Comparison of ENCODE assay signal across 4 fruit fly cellular contexts in genomic region chr2L:14500383-14500782, dm6.
TF ChIP-seq lines count a peak whose summit lies in the region.

No protein-coding gene starts in this region.

- no peak for TF ChIP-seq CTCF in whole organism, embryonic (GFP tag; optimal IDR thresholded peaks at IDR 0.05; lab: Kevin White, UChicago)

TF ChIP-seq in whole organism, embryonic, 481 proteins besides CTCF, POLR2A, EP300 and RAD21 (continues in another document):
- peak; percentile 58; the same call in 2 of the 3 replicates for TF ChIP-seq otp (GFP tag; IDR thresholded peaks at IDR 0.05; lab: Robert Waterston, UW)
- TF ChIP-seq CG3838 (GFP tag; optimal IDR thresholded peaks at IDR 0.05; lab: Kevin White, UChicago) = no peak
- peak; percentile 5 for TF ChIP-seq dm (GFP tag; optimal IDR thresholded peaks at IDR 0.05; lab: Kevin White, UChicago)
- TF ChIP-seq CG2116 (GFP tag; optimal IDR thresholded peaks at IDR 0.05; lab: Kevin White, UChicago) = no peak
- TF ChIP-seq H15 (GFP tag; IDR thresholded peaks at IDR 0.05; lab: Robert Waterston, UW) = peak; percentile 71
- TF ChIP-seq Ets97D (GFP tag; optimal IDR thresholded peaks at IDR 0.05; lab: Kevin White, UChicago) = no peak
- TF ChIP-seq al (GFP tag; IDR thresholded peaks at IDR 0.05; lab: Robert Waterston, UW) = peak; percentile 45; the same call in 1 of the 2 replicates
- TF ChIP-seq CG6272 (GFP tag; IDR thresholded peaks at IDR 0.05; lab: Robert Waterston, UW) = peak; percentile 72
- no peak for TF ChIP-seq Hr78 (GFP tag; optimal IDR thresholded peaks at IDR 0.05; lab: Kevin White, UChicago)
- TF ChIP-seq CG16863 (GFP tag; optimal IDR thresholded peaks at IDR 0.05; lab: Kevin White, UChicago) = peak; percentile 34
- TF ChIP-seq pum (GFP tag; optimal IDR thresholded peaks at IDR 0.05; lab: Kevin White, UChicago) = no peak
- peak; percentile 50 for TF ChIP-seq CG4360 (GFP tag; IDR thresholded peaks at IDR 0.05; lab: Robert Waterston, UW)
- peak; percentile 58 for TF ChIP-seq CG10366 (GFP tag; IDR thresholded peaks at IDR 0.05; lab: Robert Waterston, UW)
- TF ChIP-seq peb (GFP tag; IDR thresholded peaks at IDR 0.05; lab: Robert Waterston, UW) = peak; percentile 68; the same call in 1 of the 2 replicates
- peak; percentile 87 for TF ChIP-seq CG2712 (tag; optimal IDR thresholded peaks at IDR 0.05; lab: Kevin White, UChicago)
- TF ChIP-seq gce (GFP tag; IDR thresholded peaks at IDR 0.05; lab: Robert Waterston, UW) = peak; percentile 57; the same call in 1 of the 3 replicates
- peak; percentile 75 for TF ChIP-seq croc (GFP tag; conservative IDR thresholded peaks at IDR 0.05; lab: Robert Waterston, UW)
- no peak for TF ChIP-seq bbx (GFP tag; IDR thresholded peaks at IDR 0.05; lab: Robert Waterston, UW; ENCODE audit: partially characterized antibody)
- TF ChIP-seq Dref (GFP tag; IDR thresholded peaks at IDR 0.05; lab: Robert Waterston, UW) = no peak
- TF ChIP-seq CG16815 (GFP tag; optimal IDR thresholded peaks at IDR 0.05; lab: Kevin White, UChicago) = peak; percentile 57
- peak; percentile 73 for TF ChIP-seq Med (GFP tag; lab: Kevin White, UChicago)
- 0 out of 2 replicates have a peak, but pooled peaks have one; percentile 37 for TF ChIP-seq chm (GFP tag; IDR thresholded peaks at IDR 0.05; lab: Robert Waterston, UW)

TF ChIP-seq in whole organism, prepupa, 60 proteins besides CTCF, POLR2A, EP300 and RAD21 (continues in another document):
- TF ChIP-seq CG6808 (GFP tag; optimal IDR thresholded peaks at IDR 0.05; lab: Kevin White, UChicago) (peak; percentile 2), svp (GFP tag; lab: Kevin White, UChicago) (no peak), OdsH (GFP tag; optimal IDR thresholded peaks at IDR 0.05; lab: Kevin White, UChicago) (peak; percentile 23), ss (GFP tag; optimal IDR thresholded peaks at IDR 0.05; lab: Kevin White, UChicago) (peak in 1 of 2 experiments; percentile 8), achi (GFP tag; optimal IDR thresholded peaks at IDR 0.05; lab: Kevin White, UChicago) (peak; percentile 33), Hr4 (GFP tag; optimal IDR thresholded peaks at IDR 0.05; lab: Kevin White, UChicago) (no peak), Ets96B (tag; optimal IDR thresholded peaks at IDR 0.05; lab: Kevin White, UChicago) (peak; percentile 23), esn (GFP tag; optimal IDR thresholded peaks at IDR 0.05; lab: Kevin White, UChicago) (peak; percentile 49), Eip93F (GFP tag; optimal IDR thresholded peaks at IDR 0.05; lab: Kevin White, UChicago) (no peak), CG11762 (GFP tag; optimal IDR thresholded peaks at IDR 0.05; lab: Kevin White, UChicago; ENCODE audit: insufficient read depth) (no peak), CG8319 (GFP tag; optimal IDR thresholded peaks at IDR 0.05; lab: Kevin White, UChicago) (no peak), CG6792 (GFP tag; optimal IDR thresholded peaks at IDR 0.05; lab: Kevin White, UChicago) (no peak), Sox102F (GFP tag; optimal IDR thresholded peaks at IDR 0.05; lab: Kevin White, UChicago) (peak; percentile 8), spab (GFP tag; optimal IDR thresholded peaks at IDR 0.05; lab: Kevin White, UChicago) (peak; percentile 13), CG10669 (GFP tag; optimal IDR thresholded peaks at IDR 0.05; lab: Kevin White, UChicago) (peak; percentile 20), vri (GFP tag; optimal IDR thresholded peaks at IDR 0.05; lab: Kevin White, UChicago) (peak; percentile 18), Eip78C (GFP tag; lab: Kevin White, UChicago) (peak; percentile 56), lz (GFP tag; optimal IDR thresholded peaks at IDR 0.05; lab: Kevin White, UChicago) (peak; percentile 7), CG6163 (GFP tag; IDR thresholded peaks at IDR 0.05; lab: Robert Waterston, UW) (0 out of 3 replicates have a peak, but pooled peaks have one; percentile 21), CG8632 (GFP tag; optimal IDR thresholded peaks at IDR 0.05; lab: Kevin White, UChicago) (peak; percentile 49), Hr38 (GFP tag; optimal IDR thresholded peaks at IDR 0.05; lab: Kevin White, UChicago) (no peak), Smox (GFP tag; optimal IDR thresholded peaks at IDR 0.05; lab: Kevin White, UChicago) (peak; percentile 17), Hr39 (GFP tag; optimal IDR thresholded peaks at IDR 0.05; lab: Kevin White, UChicago) (peak; percentile 1), Blimp-1 (GFP tag; optimal IDR thresholded peaks at IDR 0.05; lab: Kevin White, UChicago) (no peak)

TF ChIP-seq in whole organism, pupa, 21 proteins besides CTCF, POLR2A, EP300 and RAD21:
- TF ChIP-seq CG15710 (tag; optimal IDR thresholded peaks at IDR 0.05; lab: Kevin White, UChicago) (peak; percentile 38), CG32121 (GFP tag; IDR thresholded peaks at IDR 0.05; lab: Robert Waterston, UW) (no peak), Pif1B (GFP tag; optimal IDR thresholded peaks at IDR 0.05; lab: Kevin White, UChicago) (no peak), EcR (GFP tag; optimal IDR thresholded peaks at IDR 0.05; lab: Kevin White, UChicago) (no peak), CG8159 (tag; optimal IDR thresholded peaks at IDR 0.05; lab: Kevin White, UChicago) (peak; percentile 25), CG13204 (GFP tag; optimal IDR thresholded peaks at IDR 0.05; lab: Kevin White, UChicago) (no peak), CG8301 (tag; optimal IDR thresholded peaks at IDR 0.05; lab: Kevin White, UChicago) (no peak), CG10348 (GFP tag; IDR thresholded peaks at IDR 0.05; lab: Robert Waterston, UW) (no peak), CG14655 (GFP tag; optimal IDR thresholded peaks at IDR 0.05; lab: Kevin White, UChicago) (peak; percentile 8), D1 (tag; optimal IDR thresholded peaks at IDR 0.05; lab: Kevin White, UChicago) (no peak), Ets98B (GFP tag; IDR thresholded peaks at IDR 0.05; lab: Robert Waterston, UW) (no peak), Pif1A (GFP tag; optimal IDR thresholded peaks at IDR 0.05; lab: Kevin White, UChicago) (no peak), CG9948 (tag; optimal IDR thresholded peaks at IDR 0.05; lab: Kevin White, UChicago) (peak; percentile 30), CG12605 (GFP tag; IDR thresholded peaks at IDR 0.05; lab: Robert Waterston, UW) (no peak), CG4496 (GFP tag; IDR thresholded peaks at IDR 0.05; lab: Robert Waterston, UW) (no peak), rn (GFP tag; IDR thresholded peaks at IDR 0.05; lab: Robert Waterston, UW) (no peak), CG34367 (tag; optimal IDR thresholded peaks at IDR 0.05; lab: Kevin White, UChicago) (no peak), Snoo (tag; optimal IDR thresholded peaks at IDR 0.05; lab: Kevin White, UChicago) (no peak), CG17806 (tag; optimal IDR thresholded peaks at IDR 0.05; lab: Kevin White, UChicago) (peak; percentile 1), fd96Ca (GFP tag; IDR thresholded peaks at IDR 0.05; lab: Robert Waterston, UW) (no peak), gl (tag; optimal IDR thresholded peaks at IDR 0.05; lab: Kevin White, UChicago) (no peak)
TF ChIP-seq in whole organism, pupa: peak in this region for 5.

TF ChIP-seq in whole organism, wandering third instar larva, 38 proteins besides CTCF, POLR2A, EP300 and RAD21:
- TF ChIP-seq woc (GFP tag; optimal IDR thresholded peaks at IDR 0.05; lab: Kevin White, UChicago) (no peak), Dfd (GFP tag; optimal IDR thresholded peaks at IDR 0.05; lab: Kevin White, UChicago) (no peak), OdsH (GFP tag; optimal IDR thresholded peaks at IDR 0.05; lab: Kevin White, UChicago) (peak; percentile 33), fru (GFP tag; optimal IDR thresholded peaks at IDR 0.05; lab: Kevin White, UChicago) (peak; percentile 42), Vsx2 (GFP tag; optimal IDR thresholded peaks at IDR 0.05; lab: Kevin White, UChicago; ENCODE audit: partially characterized antibody) (no peak), GATAd (GFP tag; optimal IDR thresholded peaks at IDR 0.05; lab: Kevin White, UChicago) (no peak), br (GFP tag; optimal IDR thresholded peaks at IDR 0.05; lab: Kevin White, UChicago) (peak; percentile 28), Sp1 (GFP tag; optimal IDR thresholded peaks at IDR 0.05; lab: Kevin White, UChicago) (no peak), lola (GFP tag; optimal IDR thresholded peaks at IDR 0.05; lab: Kevin White, UChicago) (no peak), sv (GFP tag; optimal IDR thresholded peaks at IDR 0.05; lab: Kevin White, UChicago) (peak; percentile 23), psq (GFP tag; optimal IDR thresholded peaks at IDR 0.05; lab: Kevin White, UChicago) (peak; percentile 26), Dif (GFP tag; optimal IDR thresholded peaks at IDR 0.05; lab: Kevin White, UChicago; ENCODE audit: partially characterized antibody) (no peak), foxo (GFP tag; optimal IDR thresholded peaks at IDR 0.05; lab: Kevin White, UChicago) (peak in 1 of 2 experiments; percentile 22)

Comparison
In these comparisons a context has a peak if more than half of its experiments do, and no peak if none do; other contexts are left out.
1. Of the 7 proteins assayed by ChIP-seq in both whole organism, embryonic and whole organism, prepupa: peak only in whole organism, embryonic: Blimp-1 and Gug; only in whole organism, prepupa: Hr39; in both: Sox102F; in neither: 3.